Worm (Caenorhabditis elegans) whole organism, early embryonic: Measurements from ENCODE around the gene Y58A7A.4.

Experiments
- ama-1 ChIP-seq: fragments of 150-350 bp; optimal IDR thresholded peaks from 2 replicates; lab custom pipeline; 2014
- ets-7 ChIP-seq: sonication (generic microtip); optimal IDR thresholded peaks from 2 replicates; lab custom pipeline; 2016; ENCODE audit warnings: missing genotype, missing genetic modification characterization, missing compliant biosample characterization
- flt-1 ChIP-seq: fragments of 200-800 bp; sonication (Bioruptor generic); IDR thresholded peaks from 2 replicates; pipeline ENCODE4 v1.3.6; 2022; ENCODE audit warnings: missing genetic modification characterization, missing compliant biosample characterization
- hnd-1 ChIP-seq: sonication (generic microtip); optimal IDR thresholded peaks from 2 replicates; lab custom pipeline; 2016; ENCODE audit warnings: missing genetic modification characterization, missing compliant biosample characterization
- scrt-1 ChIP-seq: fragments of 200-800 bp; sonication (Bioruptor generic); IDR thresholded peaks from 2 replicates; pipeline ENCODE4 v1.3.6; 2022; ENCODE audit warnings: missing genetic modification characterization, missing compliant biosample characterization
- tra-4 ChIP-seq: sonication (generic microtip); optimal IDR thresholded peaks from 2 replicates; lab custom pipeline; 2017; ENCODE audit warnings: missing genetic modification characterization, missing compliant biosample characterization

DNA sequence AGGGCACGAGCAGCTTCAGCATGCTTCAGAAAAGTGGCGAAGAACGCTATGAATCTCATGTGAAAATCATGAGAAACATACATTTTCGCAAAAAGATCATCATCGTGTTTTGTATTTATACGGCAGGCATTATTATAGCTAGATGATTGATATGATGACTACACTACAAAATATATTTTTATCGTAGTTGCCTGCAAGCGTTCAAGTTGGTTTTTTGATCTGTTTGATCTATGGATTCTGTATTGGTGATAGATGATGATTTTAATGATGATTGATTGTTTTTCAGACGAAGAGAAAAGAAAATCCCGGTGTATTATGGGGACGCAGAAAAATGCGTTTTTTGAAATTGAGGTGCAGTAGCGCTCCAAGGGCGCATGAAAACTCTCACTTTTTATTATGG is 25.9 kb upstream of the Y58A7A.4 start, which contains the start of gene ugt-63:
- TF ChIP-seq hnd-1 (tag; lab: Kevin White, UChicago) (no peak), tra-4 (tag; lab: Kevin White, UChicago) (no peak), flt-1 (GFP tag; lab: Robert Waterston, UW) (no peak), ama-1 (no peak), ets-7 (tag; lab: Kevin White, UChicago) (no peak), scrt-1 (no peak)
